Fruit fly (Drosophila melanogaster) whole organism: Measurements from ENCODE around the gene Gprk2.

Experiments
- CG8478 ChIP-seq: fragments of >200 bp; optimal IDR thresholded peaks from 2 replicates; lab custom pipeline; 2018; ENCODE audit warnings: inconsistent platforms
- Dll ChIP-seq: fragments of >200 bp; optimal IDR thresholded peaks from 2 replicates; lab custom pipeline; 2017
- pan ChIP-seq: fragments of >200 bp; optimal IDR thresholded peaks from 2 replicates; lab custom pipeline; 2017
- psq ChIP-seq: fragments of >200 bp; optimal IDR thresholded peaks from 2 replicates; lab custom pipeline; 2017
- usp ChIP-seq: fragments of >200 bp; optimal IDR thresholded peaks from 2 replicates; lab custom pipeline; 2017; ENCODE audit warnings: missing biosample characterization, missing genetic modification characterization, mixed read lengths

DNA sequence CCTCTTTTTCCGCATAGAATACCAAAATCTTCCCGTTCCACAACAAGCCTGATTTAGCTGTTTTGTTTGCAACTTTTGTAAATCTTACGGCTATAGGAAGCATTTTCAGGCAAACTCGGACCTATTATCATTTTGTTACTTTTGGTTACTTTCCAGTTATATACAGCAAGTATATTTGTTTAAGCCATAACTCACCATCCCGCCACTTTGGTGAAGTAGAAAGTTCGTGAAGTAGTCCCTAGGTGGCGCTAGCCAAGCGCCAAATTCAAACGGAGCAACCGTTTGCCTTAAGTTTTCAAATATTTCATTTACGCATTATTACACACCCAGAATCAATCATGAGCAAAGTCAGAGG, 57.9 kb downstream of the Gprk2 start, which contains the start of the genes CG11334 and CG11333:
- TF ChIP-seq psq (lab: Kevin White, UChicago), result no peak
- no peak for TF ChIP-seq Dll (lab: Kevin White, UChicago)
- no peak for TF ChIP-seq CG8478
- no peak for TF ChIP-seq pan (lab: Kevin White, UChicago)
- no peak for TF ChIP-seq usp (GFP tag; lab: Kevin White, UChicago)
